Fruit fly (Drosophila melanogaster): ENCODE data around the gene CG9368.

Gene CG9368

DNA sequence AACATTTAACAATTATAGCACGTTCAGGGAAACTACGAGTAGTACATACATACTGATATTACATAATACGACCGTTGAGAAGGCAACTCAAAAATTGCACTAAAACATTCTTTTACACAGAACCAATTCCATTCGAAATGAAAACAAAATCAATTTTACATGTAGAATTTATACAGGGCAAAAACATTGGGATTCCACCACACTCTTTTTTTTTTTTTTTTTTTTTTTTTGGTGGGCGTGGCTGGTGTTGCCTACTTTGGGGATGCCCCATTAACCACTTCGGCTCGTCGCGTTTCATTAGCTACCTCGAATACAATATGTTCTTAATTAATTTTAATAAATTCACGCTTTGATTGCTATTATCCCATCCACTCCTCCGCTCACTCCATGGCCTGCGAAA, 49.2 kb downstream of the CG9368 start (continued):
- TF ChIP-seq zfh2 (GFP tag; optimal IDR thresholded peaks at IDR 0.05) (no peak), da (GFP tag; optimal IDR thresholded peaks at IDR 0.05) (no peak), Aef1 (GFP tag; IDR thresholded peaks at IDR 0.05) (no peak), Abd-B (GFP tag; optimal IDR thresholded peaks at IDR 0.05) (no peak), Hmx (GFP tag; optimal IDR thresholded peaks at IDR 0.05) (no peak), odd (GFP tag; optimal IDR thresholded peaks at IDR 0.05) (no peak), CG31441 (GFP tag; IDR thresholded peaks at IDR 0.05) (no peak), CG12219 (GFP tag; optimal IDR thresholded peaks at IDR 0.05) (no peak), ap (GFP tag; IDR thresholded peaks at IDR 0.05) (no peak), Dfd (GFP tag; optimal IDR thresholded peaks at IDR 0.05) (no peak), CG6654 (GFP tag; optimal IDR thresholded peaks at IDR 0.05) (no peak), CG9609 (GFP tag; optimal IDR thresholded peaks at IDR 0.05) (no peak), CTCF (GFP tag; optimal IDR thresholded peaks at IDR 0.05) (peak; percentile 74), CG2199 (GFP tag; IDR thresholded peaks at IDR 0.05) (no peak), CG6791 (GFP tag; IDR thresholded peaks at IDR 0.05; ENCODE audit: partially characterized antibody) (0 out of 3 replicates have a peak, but pooled peaks have one; percentile 28), CG18262 (tag; optimal IDR thresholded peaks at IDR 0.05) (no peak), pita (GFP tag; optimal IDR thresholded peaks at IDR 0.05) (peak; percentile 19), HLH4C (GFP tag; IDR thresholded peaks at IDR 0.05; ENCODE audit: partially characterized antibody) (no peak), peb (GFP tag; IDR thresholded peaks at IDR 0.05) (no peak), CG3065 (GFP tag; optimal IDR thresholded peaks at IDR 0.05) (peak; percentile 17), phol (tag; optimal IDR thresholded peaks at IDR 0.05) (no peak), schlank (tag; optimal IDR thresholded peaks at IDR 0.05) (no peak), CG7786 (GFP tag; optimal IDR thresholded peaks at IDR 0.05) (no peak), CG15011 (GFP tag; optimal IDR thresholded peaks at IDR 0.05) (no peak), B-H1 (GFP tag; IDR thresholded peaks at IDR 0.05) (no peak), Myb (GFP tag; optimal IDR thresholded peaks at IDR 0.05) (peak; percentile 20), CG9817 (tag; optimal IDR thresholded peaks at IDR 0.05) (no peak), CG2120 (GFP tag; optimal IDR thresholded peaks at IDR 0.05) (no peak), gce (GFP tag; IDR thresholded peaks at IDR 0.05) (no peak), Rx (GFP tag; IDR thresholded peaks at IDR 0.05) (no peak), lmd (GFP tag; IDR thresholded peaks at IDR 0.05) (no peak), CG13424 (tag; optimal IDR thresholded peaks at IDR 0.05) (no peak), CG14014 (GFP tag; IDR thresholded peaks at IDR 0.05) (no peak), sd (tag; optimal IDR thresholded peaks at IDR 0.05) (no peak), rib (GFP tag; IDR thresholded peaks at IDR 0.05) (no peak), Optix (GFP tag; IDR thresholded peaks at IDR 0.05) (no peak), vfl (GFP tag; optimal IDR thresholded peaks at IDR 0.05) (no peak), Mad (GFP tag; optimal IDR thresholded peaks at IDR 0.05) (no peak), lola (GFP tag; optimal IDR thresholded peaks at IDR 0.05) (no peak), btn (GFP tag; optimal IDR thresholded peaks at IDR 0.05) (no peak), CG32772 (GFP tag; IDR thresholded peaks at IDR 0.05) (peak; percentile 81), hbn (GFP tag; IDR thresholded peaks at IDR 0.05; ENCODE audit: partially characterized antibody) (no peak), Med (GFP tag) (peak; percentile 68), dan (GFP tag; IDR thresholded peaks at IDR 0.05) (no peak), ro (GFP tag; IDR thresholded peaks at IDR 0.05) (no peak), Ada2b (GFP tag; IDR thresholded peaks at IDR 0.05) (no peak), Dp (GFP tag; optimal IDR thresholded peaks at IDR 0.05) (no peak), Hr3 (GFP tag; optimal IDR thresholded peaks at IDR 0.05) (no peak), CG18619 (GFP tag; optimal IDR thresholded peaks at IDR 0.05) (no peak)
